Worm (Caenorhabditis elegans) whole organism, L1 larva: ENCODE results near the gene T16G1.18.

ENCODE experiments used
- nhr-76 ChIP-seq: sonication (generic microtip); optimal IDR thresholded peaks from 2 replicates; lab custom pipeline; 2017; ENCODE audit warnings: missing biosample characterization, missing genetic modification characterization
- unc-30 ChIP-seq: sonication (generic microtip); optimal IDR thresholded peaks from 2 replicates; lab custom pipeline; 2017; ENCODE audit warnings: missing biosample characterization, missing genetic modification characterization

- TF ChIP-seq unc-30 (tag; lab: Kevin White, UChicago) (no peak), nhr-76 (no peak)
Observed at ce11 chrV:12921680-12922079, 29.4 kb upstream of the T16G1.18 start.
